Worm (Caenorhabditis elegans) whole organism, L4 larva: Measurements from ENCODE around the gene rib-1.
A peak's percentile ranks its signal among the peaks of the same experiment; 100 is the strongest.

Source experiments
- D1046.2 ChIP-seq: fragments of 200-800 bp; sonication (Bioruptor generic); IDR thresholded peaks from 2 replicates; pipeline ENCODE4 v1.3.6; 2022; ENCODE audit warnings: missing genetic modification characterization, missing compliant biosample characterization
- F44E2.7 ChIP-seq: fragments of 200-800 bp; sonication (Bioruptor generic); IDR thresholded peaks from 2 replicates; pipeline ENCODE4 v2.1.2; 2022; ENCODE audit warnings: missing genetic modification characterization, missing compliant biosample characterization
- T20F7.1 ChIP-seq: fragments of 200-800 bp; sonication (Bioruptor generic); optimal IDR thresholded peaks from 2 replicates; lab custom pipeline; 2018; ENCODE audit warnings: mild to moderate bottlenecking, missing genetic modification characterization, missing compliant biosample characterization
- T26A8.4 ChIP-seq: fragments of 200-800 bp; sonication (Bioruptor generic); IDR thresholded peaks from 2 replicates; pipeline ENCODE4 v1.3.6; 2022; ENCODE audit warnings: missing genetic modification characterization, missing compliant biosample characterization
- Y105C5A.15 ChIP-seq: fragments of 200-800 bp; sonication (Bioruptor generic); IDR thresholded peaks from 2 replicates; pipeline ENCODE4 v1.3.6; 2022; ENCODE audit warnings: missing genetic modification characterization, missing compliant biosample characterization
- Y5F2A.4 ChIP-seq: fragments of 200-800 bp; sonication (Bioruptor generic); optimal IDR thresholded peaks from 2 replicates; lab custom pipeline; 2018; ENCODE audit warnings: mild to moderate bottlenecking, missing genetic modification characterization, missing compliant biosample characterization
- aha-1 ChIP-seq: fragments of 150-350 bp; peaks from one replicate; lab custom pipeline; 2014; ENCODE audit warnings: missing biosample characterization, missing genetic modification characterization
- arid-1 ChIP-seq: fragments of 200-800 bp; sonication (Bioruptor generic); conservative IDR thresholded peaks from 2 replicates; pipeline ENCODE4 v1.3.6; 2022; ENCODE audit warnings: missing genetic modification reagents, missing genetic modification characterization, missing compliant biosample characterization
- ceh-20 ChIP-seq: fragments of 200-800 bp; sonication (Bioruptor generic); IDR thresholded peaks from 2 replicates; pipeline ENCODE4 v1.3.6; 2022; ENCODE audit warnings: missing genetic modification reagents, missing genetic modification characterization, missing compliant biosample characterization
- ceh-32 ChIP-seq: sonication (generic microtip); optimal IDR thresholded peaks from 2 replicates; lab custom pipeline; 2016; ENCODE audit warnings: mild to moderate bottlenecking, missing genetic modification characterization, missing compliant biosample characterization; ENCODE audit not compliant: poor library complexity
- ceh-44 ChIP-seq: fragments of 200-800 bp; sonication (Bioruptor generic); IDR thresholded peaks from 2 replicates; pipeline ENCODE4 v1.3.6; 2022; ENCODE audit warnings: missing genetic modification reagents, missing genetic modification characterization, missing compliant biosample characterization
- ces-1 ChIP-seq: fragments of 150-350 bp; sonication (generic microtip); optimal IDR thresholded peaks from 4 replicates; lab custom pipeline; 2014; ENCODE audit warnings: missing biosample characterization, missing genetic modification reagents, missing genetic modification characterization
- daf-16 ChIP-seq, 3 experiments: sonication (generic microtip); optimal IDR thresholded peaks; 2 replicates each; lab custom pipeline; 2016 to 2017; ENCODE audit warnings: missing genetic modification characterization in 3 of 3, missing genetic modification reagents in 3 of 3, mild to moderate bottlenecking in 2 of 3, missing compliant biosample characterization in 2 of 3, missing biosample characterization in 1 of 3, moderate library complexity in 1 of 3
- dmd-8 ChIP-seq: fragments of 200-800 bp; sonication (Bioruptor generic); IDR thresholded peaks from 2 replicates; pipeline ENCODE4 v1.3.6; 2022; ENCODE audit warnings: missing genetic modification characterization, missing compliant biosample characterization
- hif-1 ChIP-seq, 2 experiments: sonication (generic microtip); optimal IDR thresholded peaks; 2 replicates each; lab custom pipeline; 2016 to 2017; ENCODE audit warnings: missing compliant biosample characterization in 2 of 2, missing genetic modification characterization in 2 of 2, missing genetic modification reagents in 2 of 2, missing genotype in 2 of 2, mild to moderate bottlenecking in 1 of 2
- hlh-30 ChIP-seq: sonication (generic microtip); optimal IDR thresholded peaks from 2 replicates; lab custom pipeline; 2017; ENCODE audit warnings: antibody characterized with exemption, mild to moderate bottlenecking, missing genetic modification characterization, missing compliant biosample characterization; ENCODE audit not compliant: insufficient read depth
- mdt-29 ChIP-seq: fragments of 200-800 bp; sonication (Bioruptor generic); IDR thresholded peaks from 2 replicates; pipeline ENCODE4 v1.3.6; 2022; ENCODE audit warnings: missing genetic modification reagents, missing genetic modification characterization, missing compliant biosample characterization
- nhr-11 ChIP-seq: fragments of 150-350 bp; optimal IDR thresholded peaks from 2 replicates; lab custom pipeline; 2014; ENCODE audit warnings: missing biosample characterization, missing genetic modification characterization
- nhr-237 ChIP-seq: sonication (generic microtip); optimal IDR thresholded peaks from 2 replicates; lab custom pipeline; 2017; ENCODE audit warnings: missing biosample characterization, missing genetic modification characterization
- nhr-28 ChIP-seq: fragments of 150-350 bp; optimal IDR thresholded peaks from 2 replicates; lab custom pipeline; 2014; ENCODE audit warnings: missing biosample characterization, missing genetic modification characterization
- nhr-41 ChIP-seq: fragments of 200-800 bp; sonication (Bioruptor generic); IDR thresholded peaks from 2 replicates; pipeline ENCODE4 v1.3.6; 2022; ENCODE audit warnings: missing genetic modification reagents, missing genetic modification characterization, missing compliant biosample characterization
- pha-4 ChIP-seq, 2 experiments: fragments of 150-350 bp in 1 of 2; fragments of 200-800 bp in 1 of 2; sonication (Bioruptor generic) in 1 of 2; IDR thresholded peaks in 1 of 2; optimal IDR thresholded peaks in 1 of 2; 2 replicates each; pipeline versions ENCODE4 v1.3.6 to Lab custom; 2014 to 2022; ENCODE audit warnings: missing genetic modification characterization in 2 of 2, missing genetic modification reagents in 2 of 2, missing biosample characterization in 1 of 2, missing compliant biosample characterization in 1 of 2
- rbr-2 ChIP-seq: sonication (generic microtip); optimal IDR thresholded peaks from 2 replicates; lab custom pipeline; 2016; ENCODE audit warnings: missing genotype, missing genetic modification characterization, missing compliant biosample characterization
- saeg-2 ChIP-seq: fragments of 200-800 bp; sonication (Bioruptor generic); IDR thresholded peaks from 2 replicates; pipeline ENCODE4 v1.3.6; 2022; ENCODE audit warnings: missing genetic modification reagents, missing genetic modification characterization, missing compliant biosample characterization
- sdz-12 ChIP-seq: fragments of 200-800 bp; sonication (Bioruptor generic); optimal IDR thresholded peaks from 2 replicates; lab custom pipeline; 2018; ENCODE audit warnings: mild to moderate bottlenecking, missing genetic modification characterization, missing compliant biosample characterization
- skn-1 ChIP-seq: fragments of 150-350 bp; optimal IDR thresholded peaks from 2 replicates; lab custom pipeline; 2014; ENCODE audit warnings: missing biosample characterization, missing genetic modification characterization
- snpc-4 ChIP-seq: fragments of 150-350 bp; optimal IDR thresholded peaks from 2 replicates; lab custom pipeline; 2014; ENCODE audit warnings: missing biosample characterization, missing genetic modification characterization
- tag-97 ChIP-seq: fragments of 200-800 bp; sonication (Bioruptor generic); IDR thresholded peaks from 2 replicates; pipeline ENCODE4 v1.3.6; 2022; ENCODE audit warnings: missing genetic modification characterization, missing compliant biosample characterization
- unc-62 ChIP-seq, 3 experiments: fragments of 150-350 bp in 1 of 3; sonication (generic microtip); optimal IDR thresholded peaks in 2 of 3; peaks in 1 of 3; 1 replicate in 1 of 3; 2 replicates in 2 of 3; lab custom pipeline; 2014 to 2017; ENCODE audit warnings: missing biosample characterization in 3 of 3, missing genetic modification characterization in 3 of 3, missing genetic modification reagents in 3 of 3, missing genotype in 1 of 3
- zag-1 ChIP-seq: fragments of 150-350 bp; optimal IDR thresholded peaks from 2 replicates; lab custom pipeline; 2014; ENCODE audit warnings: missing biosample characterization, missing genetic modification characterization
- zfp-2 ChIP-seq: sonication (generic microtip); optimal IDR thresholded peaks from 2 replicates; lab custom pipeline; 2016; ENCODE audit warnings: mild to moderate bottlenecking, missing genetic modification characterization, missing compliant biosample characterization
- zip-11 ChIP-seq: fragments of 200-800 bp; sonication (Bioruptor generic); IDR thresholded peaks from 2 replicates; pipeline ENCODE4 v1.3.6; 2022; ENCODE audit warnings: missing genetic modification characterization, missing compliant biosample characterization
- zip-2 ChIP-seq: fragments of 150-350 bp; optimal IDR thresholded peaks from 2 replicates; lab custom pipeline; 2014; ENCODE audit warnings: missing biosample characterization, missing genetic modification characterization
- ztf-7 ChIP-seq: fragments of 150-350 bp; optimal IDR thresholded peaks from 2 replicates; lab custom pipeline; 2014; ENCODE audit warnings: missing biosample characterization, missing genetic modification characterization

Gene rib-1

ce11 chrIV:11566146-11566545 is 12.4 kb upstream of the rib-1 start, which contains the start of gene sec-24.1 (continued):
- TF ChIP-seq hlh-30 (tag; lab: Kevin White, UChicago) (peak; percentile 89), dmd-8 (GFP tag; lab: Robert Waterston, UW) (no peak), unc-62 (GFP tag; optimal IDR thresholded peaks at IDR 0.05 in 1 of 2; lab: Kevin White, UChicago) (peak in 1 of 2 experiments; percentile 98), unc-62 (tag; optimal IDR thresholded peaks at IDR 0.05; lab: Kevin White, UChicago) (no peak), ceh-20 (GFP tag; lab: Robert Waterston, UW) (peak; percentile 77), hif-1 (tag; optimal IDR thresholded peaks at IDR 0.05; lab: Kevin White, UChicago) (peak in 1 of 2 experiments; percentile 69), T20F7.1 (GFP tag; lab: Kevin White, UChicago) (peak; percentile 71), pha-4 (GFP tag; IDR thresholded peaks at IDR 0.05; lab: Robert Waterston, UW) (peak; percentile 84), pha-4 (tag; optimal IDR thresholded peaks at IDR 0.05; lab: Kevin White, UChicago) (no peak), zfp-2 (tag; lab: Kevin White, UChicago) (peak; percentile 7)

ce11 chrIV:11568249-11568940 is 10.2 kb upstream of the rib-1 start:
- no peak for TF ChIP-seq arid-1 (GFP tag; lab: Robert Waterston, UW)
- no peak for TF ChIP-seq ceh-44 (GFP tag; lab: Robert Waterston, UW)
- no peak for TF ChIP-seq rbr-2 (tag; lab: Kevin White, UChicago)
- no peak for TF ChIP-seq mdt-29 (GFP tag; lab: Robert Waterston, UW)
- no peak for TF ChIP-seq daf-16 (GFP tag; optimal IDR thresholded peaks at IDR 0.05; lab: Kevin White, UChicago)
- peak; percentile 8 for TF ChIP-seq daf-16 (tag; optimal IDR thresholded peaks at IDR 0.05; lab: Kevin White, UChicago)
- no peak for TF ChIP-seq sdz-12
- no peak for TF ChIP-seq F44E2.7
- TF ChIP-seq T26A8.4: no peak
- peak in 1 of 2 experiments; percentile 96 for TF ChIP-seq unc-62 (GFP tag; optimal IDR thresholded peaks at IDR 0.05 in 1 of 2; lab: Kevin White, UChicago)
- TF ChIP-seq unc-62 (tag; optimal IDR thresholded peaks at IDR 0.05; lab: Kevin White, UChicago): no peak
- TF ChIP-seq ztf-7 (tag; lab: Kevin White, UChicago): no peak
- TF ChIP-seq aha-1 (tag; lab: Kevin White, UChicago): peak; percentile 22
- no peak for TF ChIP-seq snpc-4 (tag; lab: Kevin White, UChicago)
- TF ChIP-seq zip-2 (tag; lab: Kevin White, UChicago): no peak
- no peak for TF ChIP-seq nhr-11 (tag; lab: Kevin White, UChicago)
- TF ChIP-seq, all 104 proteins: peak for 3

- TF ChIP-seq aha-1 (tag; lab: Kevin White, UChicago) (peak; percentile 3), Y105C5A.15 (GFP tag; lab: Robert Waterston, UW) (no peak)
These were observed 8.8 kb upstream of the rib-1 start for ce11 chrIV:11569795-11570194.

ce11 chrIV:11570200-11570599 is 8.4 kb upstream of the rib-1 start, which contains the start of gene srgp-1:
TSS of gene srgp-1 (plus strand) at chrIV:11570500.
- TF ChIP-seq nhr-237 (no peak), skn-1 (tag; lab: Kevin White, UChicago) (no peak), ces-1 (GFP tag; lab: Kevin White, UChicago) (no peak), tag-97 (no peak), nhr-28 (tag; lab: Kevin White, UChicago) (no peak), snpc-4 (tag; lab: Kevin White, UChicago) (no peak), Y5F2A.4 (GFP tag; lab: Kevin White, UChicago) (no peak), zag-1 (tag; lab: Kevin White, UChicago) (no peak), saeg-2 (GFP tag; lab: Robert Waterston, UW) (no peak), ceh-32 (no peak), nhr-41 (GFP tag; lab: Robert Waterston, UW) (no peak), D1046.2 (GFP tag; lab: Robert Waterston, UW) (no peak), zip-11 (GFP tag; lab: Robert Waterston, UW) (no peak)
